Fruit fly (Drosophila melanogaster) whole organism, embryonic: ENCODE data around the gene CG12020.

Experiments used
- CG10147 ChIP-seq: fragments of 200-800 bp; sonication (Bioruptor generic); optimal IDR thresholded peaks from 2 replicates; lab custom pipeline; 2019; ENCODE audit warnings: missing biosample characterization, mild to moderate bottlenecking, missing genetic modification characterization, moderate library complexity
- CG10274 ChIP-seq: fragments of 200-800 bp; sonication (Bioruptor generic); optimal IDR thresholded peaks from 3 replicates; lab custom pipeline; 2017; ENCODE audit warnings: missing biosample characterization, mild to moderate bottlenecking, missing genetic modification characterization
- CG10321 ChIP-seq: fragments of 200-800 bp; sonication (Bioruptor generic); IDR thresholded peaks from 2 replicates; pipeline ENCODE4 v1.3.6; 2022; ENCODE audit warnings: missing biosample characterization, missing genetic modification characterization
- CG12219 ChIP-seq: fragments of 200-800 bp; sonication (Bioruptor generic); optimal IDR thresholded peaks from 3 replicates; lab custom pipeline; 2018; ENCODE audit warnings: missing biosample characterization, mild to moderate bottlenecking, missing genetic modification characterization
- CG12659 ChIP-seq: fragments of 200-800 bp; sonication (Bioruptor generic); optimal IDR thresholded peaks from 3 replicates; lab custom pipeline; 2017; ENCODE audit warnings: mild to moderate bottlenecking, missing biosample characterization, missing genetic modification reagents, missing genetic modification characterization
- CG13624 ChIP-seq: fragments of 200-800 bp; sonication (Bioruptor generic); optimal IDR thresholded peaks from 2 replicates; lab custom pipeline; 2016; ENCODE audit warnings: missing biosample characterization, missing genetic modification characterization
- CG15269 ChIP-seq: fragments of 200-800 bp; sonication (Bioruptor generic); optimal IDR thresholded peaks from 2 replicates; lab custom pipeline; 2018; ENCODE audit warnings: missing biosample characterization, mild to moderate bottlenecking, missing genetic modification characterization, moderate library complexity
- CG1647 ChIP-seq: fragments of 200-800 bp; sonication (Bioruptor generic); optimal IDR thresholded peaks from 3 replicates; lab custom pipeline; 2016; ENCODE audit warnings: missing biosample characterization, missing genetic modification characterization
- CG17385 ChIP-seq: fragments of 200-800 bp; sonication (Bioruptor generic); optimal IDR thresholded peaks from 3 replicates; lab custom pipeline; 2018; ENCODE audit warnings: missing biosample characterization, mild to moderate bottlenecking, missing genetic modification characterization
- CG17612 ChIP-seq: fragments of 200-800 bp; sonication (Bioruptor generic); IDR thresholded peaks from 2 replicates; pipeline ENCODE4 v1.3.6; 2022; ENCODE audit warnings: missing biosample characterization, missing genetic modification characterization
- CG18599 ChIP-seq: fragments of 200-800 bp; sonication (Bioruptor generic); optimal IDR thresholded peaks from 3 replicates; lab custom pipeline; 2017; ENCODE audit warnings: missing biosample characterization, missing genetic modification characterization, mild to moderate bottlenecking, moderate library complexity, missing genetic modification reagents
- CG18764 ChIP-seq: fragments of 200-800 bp; sonication (Bioruptor generic); optimal IDR thresholded peaks from 3 replicates; lab custom pipeline; 2016; ENCODE audit warnings: missing biosample characterization, missing genetic modification characterization
- CG31224 ChIP-seq: fragments of 200-800 bp; sonication (Bioruptor generic); IDR thresholded peaks from 2 replicates; pipeline ENCODE4 v1.3.6; 2022; ENCODE audit warnings: missing biosample characterization, missing genetic modification characterization
- CG3163 ChIP-seq: fragments of 200-800 bp; sonication (Bioruptor generic); optimal IDR thresholded peaks from 3 replicates; lab custom pipeline; 2016; ENCODE audit warnings: missing biosample characterization, missing genetic modification characterization
- CG33213 ChIP-seq: fragments of 200-800 bp; sonication (Bioruptor generic); optimal IDR thresholded peaks from 3 replicates; lab custom pipeline; 2016; ENCODE audit warnings: missing biosample characterization, missing genetic modification characterization
- CG4707 ChIP-seq: fragments of 200-800 bp; sonication (Bioruptor generic); optimal IDR thresholded peaks from 2 replicates; lab custom pipeline; 2018; ENCODE audit warnings: missing biosample characterization, mild to moderate bottlenecking, missing genetic modification characterization, moderate library complexity
- CG8089 ChIP-seq: fragments of 200-800 bp; sonication (Bioruptor generic); optimal IDR thresholded peaks from 3 replicates; lab custom pipeline; 2016; ENCODE audit warnings: missing biosample characterization, missing genetic modification characterization
- Camta ChIP-seq: fragments of 200-800 bp; sonication (Bioruptor generic); optimal IDR thresholded peaks from 2 replicates; lab custom pipeline; 2016; ENCODE audit warnings: missing biosample characterization, missing genetic modification characterization
- CkIIα-i1 ChIP-seq: fragments of 200-800 bp; sonication (Bioruptor generic); IDR thresholded peaks from 2 replicates; pipeline ENCODE4 v1.3.6; 2022; ENCODE audit warnings: missing biosample characterization, missing genetic modification characterization
- GATAe ChIP-seq: fragments of 200-800 bp; sonication (Bioruptor generic); conservative IDR thresholded peaks from 2 replicates; pipeline ENCODE4 v1.3.6; 2022; ENCODE audit warnings: missing biosample characterization, missing genetic modification characterization
- Med ChIP-seq: fragments of 200-800 bp; sonication (Bioruptor generic); peaks from one replicate; lab custom pipeline; 2016; ENCODE audit warnings: missing biosample characterization, missing genetic modification characterization, mild to moderate bottlenecking, inconsistent platforms, moderate library complexity
- NC2β ChIP-seq: fragments of 200-800 bp; sonication (Bioruptor generic); optimal IDR thresholded peaks from 2 replicates; lab custom pipeline; 2016; ENCODE audit warnings: missing biosample characterization, missing genetic modification characterization
- Nf-YA ChIP-seq: fragments of 200-800 bp; sonication (Bioruptor generic); IDR thresholded peaks from 2 replicates; pipeline ENCODE4 v1.3.6; 2022; ENCODE audit warnings: missing biosample characterization, missing genetic modification characterization
- NfI ChIP-seq: fragments of 200-800 bp; sonication (Bioruptor generic); optimal IDR thresholded peaks from 3 replicates; lab custom pipeline; 2018; ENCODE audit warnings: missing biosample characterization, mild to moderate bottlenecking, missing genetic modification characterization, moderate library complexity
- Six4 ChIP-seq: fragments of 200-800 bp; sonication (Bioruptor generic); optimal IDR thresholded peaks from 2 replicates; lab custom pipeline; 2016; ENCODE audit warnings: missing biosample characterization, missing genetic modification characterization
- ab ChIP-seq: fragments of 200-800 bp; sonication (Bioruptor generic); optimal IDR thresholded peaks from 2 replicates; lab custom pipeline; 2016; ENCODE audit warnings: missing biosample characterization, missing genetic modification characterization
- bigmax ChIP-seq: fragments of 200-800 bp; sonication (Bioruptor generic); optimal IDR thresholded peaks from 2 replicates; lab custom pipeline; 2018; ENCODE audit warnings: missing biosample characterization, mild to moderate bottlenecking, missing genetic modification characterization
- bowl ChIP-seq: fragments of 200-800 bp; sonication (Bioruptor generic); IDR thresholded peaks from 2 replicates; pipeline ENCODE4 v1.3.6; 2022; ENCODE audit warnings: missing biosample characterization, missing genetic modification characterization
- cas ChIP-seq: fragments of 200-800 bp; sonication (Bioruptor generic); IDR thresholded peaks from 2 replicates; pipeline ENCODE4 v1.3.6; 2022; ENCODE audit warnings: missing biosample characterization, missing genetic modification characterization
- chinmo ChIP-seq: fragments of 200-800 bp; sonication (Bioruptor generic); IDR thresholded peaks from 4 replicates; pipeline ENCODE4 v1.3.6; 2022; ENCODE audit warnings: missing biosample characterization, missing genetic modification characterization; ENCODE audit not compliant: partially characterized antibody
- chm ChIP-seq: fragments of 200-800 bp; sonication (Bioruptor generic); IDR thresholded peaks from 2 replicates; pipeline ENCODE4 v1.3.6; 2022; ENCODE audit warnings: missing biosample characterization, missing genetic modification characterization
- crc ChIP-seq: fragments of 200-800 bp; sonication (Bioruptor generic); optimal IDR thresholded peaks from 2 replicates; lab custom pipeline; 2016; ENCODE audit warnings: missing biosample characterization, missing genetic modification characterization
- cwo ChIP-seq: fragments of 200-800 bp; sonication (Bioruptor generic); optimal IDR thresholded peaks from 3 replicates; lab custom pipeline; 2017; ENCODE audit warnings: missing biosample characterization, missing genetic modification characterization, mild to moderate bottlenecking, moderate library complexity, missing genetic modification reagents
- disco-r ChIP-seq: fragments of 200-800 bp; sonication (Bioruptor generic); optimal IDR thresholded peaks from 2 replicates; lab custom pipeline; 2016; ENCODE audit warnings: missing biosample characterization, missing genetic modification characterization
- ftz-f1 ChIP-seq: fragments of 200-800 bp; sonication (Bioruptor generic); optimal IDR thresholded peaks from 2 replicates; lab custom pipeline; 2016; ENCODE audit warnings: missing biosample characterization, missing genetic modification characterization
- gce ChIP-seq: fragments of 200-800 bp; sonication (Bioruptor generic); IDR thresholded peaks from 3 replicates; pipeline ENCODE4 v1.3.6; 2022; ENCODE audit warnings: missing biosample characterization, missing genetic modification characterization
- gcm ChIP-seq: fragments of 200-800 bp; sonication (Bioruptor generic); optimal IDR thresholded peaks from 2 replicates; lab custom pipeline; 2019; ENCODE audit warnings: missing biosample characterization, mild to moderate bottlenecking, missing genetic modification characterization, moderate library complexity
- gem ChIP-seq: fragments of 200-800 bp; sonication (Bioruptor generic); optimal IDR thresholded peaks from 2 replicates; lab custom pipeline; 2019; ENCODE audit warnings: missing biosample characterization, mild to moderate bottlenecking, missing genetic modification characterization, moderate library complexity
- gfzf ChIP-seq: fragments of 200-800 bp; sonication (Bioruptor generic); optimal IDR thresholded peaks from 2 replicates; lab custom pipeline; 2016; ENCODE audit warnings: missing biosample characterization, mild to moderate bottlenecking, missing genetic modification characterization, moderate library complexity
- gt ChIP-seq: fragments of 200-800 bp; sonication (Bioruptor generic); IDR thresholded peaks from 2 replicates; pipeline ENCODE4 v1.3.6; 2022; ENCODE audit warnings: missing biosample characterization, missing genetic modification characterization
- h ChIP-seq: fragments of >200 bp; optimal IDR thresholded peaks from 2 replicates; lab custom pipeline; 2017
- hth ChIP-seq: fragments of >200 bp; optimal IDR thresholded peaks from 2 replicates; lab custom pipeline; 2017; ENCODE audit warnings: inconsistent platforms
- lmd ChIP-seq: fragments of 200-800 bp; sonication (Bioruptor generic); IDR thresholded peaks from 2 replicates; pipeline ENCODE4 v1.3.6; 2022; ENCODE audit warnings: missing biosample characterization, missing genetic modification characterization
- nom ChIP-seq: fragments of 200-800 bp; sonication (Bioruptor generic); optimal IDR thresholded peaks from 2 replicates; lab custom pipeline; 2017; ENCODE audit warnings: missing biosample characterization, missing genetic modification characterization, mild to moderate bottlenecking, moderate library complexity, missing genetic modification reagents
- p53 ChIP-seq: fragments of 200-800 bp; sonication (Bioruptor generic); optimal IDR thresholded peaks from 2 replicates; lab custom pipeline; 2016; ENCODE audit warnings: missing biosample characterization, missing genetic modification characterization
- pan ChIP-seq, 4 experiments: fragments of >200 bp in 3 of 4; fragments of 200-800 bp in 1 of 4; sonication (Bioruptor generic) in 1 of 4; optimal IDR thresholded peaks in 3 of 4; IDR thresholded peaks in 1 of 4; 2 replicates each; pipeline versions ENCODE4 v1.3.6 to Lab custom; 2017 to 2022; ENCODE audit warnings: missing biosample characterization in 2 of 4, missing genetic modification characterization in 2 of 4, mixed read lengths in 1 of 4
- pfk ChIP-seq: fragments of 200-800 bp; sonication (Bioruptor generic); optimal IDR thresholded peaks from 2 replicates; lab custom pipeline; 2018; ENCODE audit warnings: missing biosample characterization, mild to moderate bottlenecking, missing genetic modification characterization, moderate library complexity
- sc ChIP-seq, 3 experiments: fragments of >200 bp in 2 of 3; fragments of 200-800 bp in 1 of 3; sonication (Bioruptor generic) in 1 of 3; optimal IDR thresholded peaks; 2 replicates in 2 of 3; 3 replicates in 1 of 3; lab custom pipeline; 2017; ENCODE audit warnings: mild to moderate bottlenecking in 1 of 3, missing biosample characterization in 1 of 3, missing genetic modification characterization in 1 of 3, missing genetic modification reagents in 1 of 3

The CG12020 gene

dm6 chr3L:1774713-1775648, 22.1 kb upstream of the CG12020 start, which contains the start of the genes CG13933 and PolD2 (continued):
- TF ChIP-seq gce (GFP tag; lab: Robert Waterston, UW) (peak; percentile 89), h (no peak), sc (optimal IDR thresholded peaks at IDR 0.05; lab: Kevin White, UChicago) (no peak), sc (GFP tag; optimal IDR thresholded peaks at IDR 0.05; lab: Kevin White, UChicago) (peak; percentile 96), Six4 (GFP tag; lab: Kevin White, UChicago) (peak; percentile 71), CG17385 (GFP tag; lab: Kevin White, UChicago) (peak; percentile 98), gem (tag; lab: Kevin White, UChicago) (peak; percentile 99), Camta (GFP tag; lab: Kevin White, UChicago) (peak; percentile 50), NfI (GFP tag; lab: Kevin White, UChicago) (peak; percentile 98), GATAe (GFP tag; lab: Robert Waterston, UW) (peak; percentile 90), CG15269 (peak; percentile 99), pan (optimal IDR thresholded peaks at IDR 0.05; lab: Kevin White, UChicago) (no peak), pan (GFP tag; optimal IDR thresholded peaks at IDR 0.05 in 1 of 2, IDR thresholded peaks at IDR 0.05 in 1 of 2) (peak in 1 of 2 experiments; percentile 96), bowl (GFP tag; lab: Robert Waterston, UW) (peak; percentile 99), gcm (peak; percentile 97), CG17612 (GFP tag; lab: Robert Waterston, UW) (peak; percentile 95), CkIIα-i1 (GFP tag; lab: Robert Waterston, UW) (peak; percentile 90), bigmax (GFP tag; lab: Kevin White, UChicago) (no peak), gfzf (GFP tag; lab: Kevin White, UChicago) (no peak), CG1647 (peak; percentile 46), pfk (GFP tag; lab: Kevin White, UChicago) (no peak), cwo (GFP tag; lab: Kevin White, UChicago) (peak; percentile 77), CG12219 (peak; percentile 93), Nf-YA (peak; percentile 92), gt (GFP tag; lab: Robert Waterston, UW) (peak; percentile 87), nom (no peak), CG8089 (GFP tag; lab: Kevin White, UChicago) (peak; percentile 68), CG10147 (peak; percentile 74), NC2β (GFP tag; lab: Kevin White, UChicago) (peak; percentile 67), crc (GFP tag; lab: Kevin White, UChicago) (peak; percentile 25), ab (peak; percentile 75), CG10274 (GFP tag; lab: Kevin White, UChicago) (no peak), CG18764 (GFP tag; lab: Kevin White, UChicago) (no peak), Med (GFP tag; lab: Kevin White, UChicago) (peak; percentile 96), CG10321 (GFP tag; lab: Robert Waterston, UW) (peak; percentile 85), lmd (GFP tag; lab: Robert Waterston, UW) (peak; percentile 88), CG12659 (GFP tag; lab: Kevin White, UChicago) (peak; percentile 98), chinmo (GFP tag; lab: Robert Waterston, UW) (peak; percentile 65; the same call in 1 of the 4 replicates), ftz-f1 (no peak), CG13624 (GFP tag; lab: Kevin White, UChicago) (no peak), cas (GFP tag; lab: Robert Waterston, UW) (peak; percentile 90), CG3163 (peak; percentile 50), CG33213 (no peak), hth (no peak), CG31224 (GFP tag; lab: Robert Waterston, UW) (peak; percentile 91), disco-r (GFP tag; lab: Kevin White, UChicago) (peak; percentile 53), CG18599 (no peak), CG4707 (GFP tag; lab: Kevin White, UChicago) (peak; percentile 91), p53 (GFP tag; lab: Kevin White, UChicago) (peak; percentile 24), chm (GFP tag; lab: Robert Waterston, UW) (peak; percentile 98)
